Worm (Caenorhabditis elegans) whole organism, L2 larva: Measurements from ENCODE around the gene Y57G7A.2.

Experiments used
- C34F6.9 ChIP-seq: fragments of 150-350 bp; optimal IDR thresholded peaks from 2 replicates; lab custom pipeline; 2014; ENCODE audit warnings: missing biosample characterization, missing genetic modification characterization
- F13H6.1 ChIP-seq: sonication (generic microtip); optimal IDR thresholded peaks from 2 replicates; lab custom pipeline; 2016; ENCODE audit warnings: missing genetic modification characterization, missing compliant biosample characterization
- R02D3.7 ChIP-seq: fragments of 150-350 bp; optimal IDR thresholded peaks from 2 replicates; lab custom pipeline; 2014; ENCODE audit warnings: missing biosample characterization, missing genetic modification characterization
- Y55F3AM.14 ChIP-seq: fragments of 200-800 bp; sonication (Bioruptor generic); optimal IDR thresholded peaks from 2 replicates; lab custom pipeline; 2018; ENCODE audit warnings: mild to moderate bottlenecking, missing genetic modification characterization, missing compliant biosample characterization
- ZK546.5 ChIP-seq: sonication (generic microtip); optimal IDR thresholded peaks from 2 replicates; lab custom pipeline; 2017; ENCODE audit warnings: missing biosample characterization, missing genetic modification characterization
- alr-1 ChIP-seq: fragments of 150-350 bp; optimal IDR thresholded peaks from 2 replicates; lab custom pipeline; 2014; ENCODE audit warnings: missing biosample characterization, missing genetic modification characterization
- aly-2 ChIP-seq: fragments of 150-350 bp; optimal IDR thresholded peaks from 2 replicates; lab custom pipeline; 2014; ENCODE audit warnings: missing biosample characterization, missing genetic modification characterization
- ama-1 ChIP-seq: fragments of 150-350 bp; optimal IDR thresholded peaks from 2 replicates; lab custom pipeline; 2018; ENCODE audit warnings: inconsistent platforms
- blmp-1 ChIP-seq: sonication (generic microtip); optimal IDR thresholded peaks from 2 replicates; lab custom pipeline; 2017; ENCODE audit warnings: missing genetic modification characterization, mild to moderate bottlenecking, missing compliant biosample characterization, antibody characterized with exemption, moderate library complexity; ENCODE audit not compliant: insufficient read depth
- ceh-16 ChIP-seq: fragments of 150-350 bp; optimal IDR thresholded peaks from 2 replicates; lab custom pipeline; 2014; ENCODE audit warnings: missing biosample characterization, missing genetic modification characterization
- ceh-82 ChIP-seq: fragments of 150-350 bp; optimal IDR thresholded peaks from 2 replicates; lab custom pipeline; 2014; ENCODE audit warnings: missing biosample characterization, missing genetic modification characterization
- crh-2 ChIP-seq: sonication (generic microtip); optimal IDR thresholded peaks from 2 replicates; lab custom pipeline; 2017; ENCODE audit warnings: missing biosample characterization, missing genetic modification characterization
- dmd-4 ChIP-seq: sonication (generic microtip); optimal IDR thresholded peaks from 2 replicates; lab custom pipeline; 2017; ENCODE audit warnings: missing biosample characterization, missing genetic modification characterization
- egl-27 ChIP-seq: sonication (generic microtip); optimal IDR thresholded peaks from 3 replicates; lab custom pipeline; 2017; ENCODE audit warnings: missing biosample characterization, missing genetic modification reagents, missing genetic modification characterization
- elt-1 ChIP-seq: fragments of 150-350 bp; optimal IDR thresholded peaks from 2 replicates; lab custom pipeline; 2014; ENCODE audit warnings: missing biosample characterization, missing genetic modification characterization
- elt-3 ChIP-seq: sonication (generic microtip); optimal IDR thresholded peaks from 2 replicates; lab custom pipeline; 2017; ENCODE audit warnings: missing biosample characterization, missing genetic modification characterization
- fos-1 ChIP-seq: fragments of 150-350 bp; optimal IDR thresholded peaks from 2 replicates; lab custom pipeline; 2014; ENCODE audit warnings: missing biosample characterization, missing genetic modification characterization
- gmeb-1 ChIP-seq: fragments of 150-350 bp; optimal IDR thresholded peaks from 2 replicates; lab custom pipeline; 2014; ENCODE audit warnings: missing biosample characterization, missing genetic modification characterization
- lin-11 ChIP-seq: fragments of 150-350 bp; sonication (generic microtip); optimal IDR thresholded peaks from 2 replicates; lab custom pipeline; 2014; ENCODE audit warnings: missing biosample characterization, missing genetic modification characterization, inconsistent platforms, mixed read lengths
- lin-13 ChIP-seq: fragments of 150-350 bp; optimal IDR thresholded peaks from 2 replicates; lab custom pipeline; 2014; ENCODE audit warnings: missing biosample characterization, missing genetic modification reagents, missing genetic modification characterization
- lin-39 ChIP-seq: fragments of 150-350 bp; optimal IDR thresholded peaks from 2 replicates; lab custom pipeline; 2014; ENCODE audit warnings: missing biosample characterization, missing genetic modification reagents, missing genetic modification characterization
- lsy-2 ChIP-seq, 2 experiments: fragments of 150-350 bp in 1 of 2; sonication (generic microtip) in 1 of 2; optimal IDR thresholded peaks; 2 replicates each; lab custom pipeline; 2014 to 2017; ENCODE audit warnings: missing biosample characterization in 2 of 2, missing genetic modification characterization in 2 of 2
- mab-5 ChIP-seq: fragments of 150-350 bp; optimal IDR thresholded peaks from 2 replicates; lab custom pipeline; 2014; ENCODE audit warnings: missing biosample characterization, missing genetic modification characterization
- mbf-1 ChIP-seq: sonication (generic microtip); optimal IDR thresholded peaks from 2 replicates; lab custom pipeline; 2017; ENCODE audit warnings: missing biosample characterization, missing genetic modification characterization
- mdl-1 ChIP-seq, 2 experiments: fragments of 150-350 bp in 1 of 2; sonication (generic microtip) in 1 of 2; optimal IDR thresholded peaks; 2 replicates each; lab custom pipeline; 2017; ENCODE audit warnings: missing biosample characterization in 2 of 2, missing genetic modification characterization in 2 of 2
- nhr-10 ChIP-seq: sonication (generic microtip); optimal IDR thresholded peaks from 2 replicates; lab custom pipeline; 2017; ENCODE audit warnings: missing biosample characterization, missing genetic modification characterization
- nhr-11 ChIP-seq: fragments of 150-350 bp; optimal IDR thresholded peaks from 2 replicates; lab custom pipeline; 2014; ENCODE audit warnings: missing biosample characterization, missing genetic modification characterization
- nhr-12 ChIP-seq: fragments of 150-350 bp; optimal IDR thresholded peaks from 2 replicates; lab custom pipeline; 2014; ENCODE audit warnings: missing biosample characterization, missing genetic modification characterization
- nhr-129 ChIP-seq: fragments of 150-350 bp; optimal IDR thresholded peaks from 2 replicates; lab custom pipeline; 2014; ENCODE audit warnings: missing biosample characterization, missing genetic modification characterization
- nhr-21 ChIP-seq: fragments of 150-350 bp; optimal IDR thresholded peaks from 2 replicates; lab custom pipeline; 2014; ENCODE audit warnings: missing biosample characterization, missing genetic modification characterization
- nhr-23 ChIP-seq: fragments of 150-350 bp; optimal IDR thresholded peaks from 2 replicates; lab custom pipeline; 2014; ENCODE audit warnings: missing biosample characterization, missing genetic modification reagents, missing genetic modification characterization
- nhr-237 ChIP-seq: fragments of 150-350 bp; optimal IDR thresholded peaks from 2 replicates; lab custom pipeline; 2014; ENCODE audit warnings: missing biosample characterization, missing genetic modification characterization
- nhr-25 ChIP-seq: fragments of 150-350 bp; sonication (generic microtip); optimal IDR thresholded peaks from 3 replicates; lab custom pipeline; 2014; ENCODE audit warnings: missing biosample characterization, missing genetic modification characterization
- nhr-6 ChIP-seq: fragments of 150-350 bp; optimal IDR thresholded peaks from 2 replicates; lab custom pipeline; 2014; ENCODE audit warnings: missing biosample characterization, missing genetic modification characterization
- nhr-77 ChIP-seq: fragments of 150-350 bp; optimal IDR thresholded peaks from 2 replicates; lab custom pipeline; 2014; ENCODE audit warnings: missing biosample characterization, missing genetic modification characterization
- peb-1 ChIP-seq: fragments of 150-350 bp; optimal IDR thresholded peaks from 2 replicates; lab custom pipeline; 2014; ENCODE audit warnings: missing biosample characterization, missing genetic modification characterization
- sem-4 ChIP-seq: fragments of 150-350 bp; optimal IDR thresholded peaks from 2 replicates; lab custom pipeline; 2014; ENCODE audit warnings: missing biosample characterization, missing genetic modification reagents, missing genetic modification characterization
- skn-1 ChIP-seq: sonication (generic microtip); optimal IDR thresholded peaks from 2 replicates; lab custom pipeline; 2017; ENCODE audit warnings: missing biosample characterization, missing genetic modification characterization
- sma-3 ChIP-seq: sonication (generic microtip); optimal IDR thresholded peaks from 2 replicates; lab custom pipeline; 2016; ENCODE audit warnings: missing genetic modification reagents, missing genetic modification characterization, missing compliant biosample characterization
- sma-9 ChIP-seq, 2 experiments: fragments of 150-350 bp in 1 of 2; sonication (generic microtip) in 1 of 2; optimal IDR thresholded peaks; 2 replicates each; lab custom pipeline; 2014 to 2016; ENCODE audit warnings: missing genetic modification characterization in 2 of 2, mild to moderate bottlenecking in 1 of 2, missing biosample characterization in 1 of 2, missing compliant biosample characterization in 1 of 2, missing genetic modification reagents in 1 of 2, moderate library complexity in 1 of 2
- snpc-4 ChIP-seq: fragments of 150-350 bp; optimal IDR thresholded peaks from 2 replicates; lab custom pipeline; 2014; ENCODE audit warnings: missing biosample characterization, missing genetic modification characterization
- unc-39 ChIP-seq: fragments of 150-350 bp; optimal IDR thresholded peaks from 2 replicates; lab custom pipeline; 2014; ENCODE audit warnings: missing biosample characterization, missing genetic modification characterization
- unc-55 ChIP-seq: fragments of 150-350 bp; sonication (generic microtip); optimal IDR thresholded peaks from 3 replicates; lab custom pipeline; 2014; ENCODE audit warnings: missing biosample characterization, missing genetic modification reagents, missing genetic modification characterization
- unc-62 ChIP-seq: fragments of 150-350 bp; optimal IDR thresholded peaks from 2 replicates; lab custom pipeline; 2014; ENCODE audit warnings: missing biosample characterization, missing genetic modification reagents, missing genetic modification characterization
- zag-1 ChIP-seq: fragments of 150-350 bp; optimal IDR thresholded peaks from 2 replicates; lab custom pipeline; 2014; ENCODE audit warnings: missing biosample characterization, missing genetic modification characterization
- ztf-1 ChIP-seq: fragments of 200-800 bp; sonication (Bioruptor generic); conservative IDR thresholded peaks from 2 replicates; pipeline ENCODE4 v1.3.6; 2022; ENCODE audit warnings: missing genetic modification characterization, missing compliant biosample characterization
- ztf-11 ChIP-seq: sonication (generic microtip); optimal IDR thresholded peaks from 2 replicates; lab custom pipeline; 2017; ENCODE audit warnings: missing biosample characterization, missing genetic modification characterization
- ztf-4 ChIP-seq: fragments of 150-350 bp; optimal IDR thresholded peaks from 2 replicates; lab custom pipeline; 2014; ENCODE audit warnings: missing biosample characterization, missing genetic modification characterization

Gene Y57G7A.2

DNA sequence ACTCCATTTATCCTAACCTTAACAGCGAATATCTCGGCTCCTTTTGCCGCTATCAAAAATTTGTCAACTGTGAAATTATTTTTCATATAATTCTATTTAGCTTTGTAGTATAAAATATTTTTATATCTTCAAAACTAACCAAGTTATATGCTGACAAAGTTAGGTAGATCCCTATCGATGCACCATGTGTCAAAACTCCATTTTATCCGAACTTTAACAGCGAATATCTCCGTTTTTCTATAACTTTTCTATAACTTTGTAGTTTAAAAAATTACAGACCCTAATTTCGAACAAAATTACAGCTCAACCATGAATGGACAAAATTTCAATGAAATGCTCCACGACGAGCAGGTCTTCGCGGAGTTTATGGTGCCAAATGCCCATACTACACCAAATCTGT is at the start of gene Y57G7A.2:
Y57G7A.2 (plus strand) TSS at position 301 of the 400 bp plus-strand sequence.
- TF ChIP-seq nhr-12 (tag; lab: Kevin White, UChicago) (no peak), blmp-1 (tag; lab: Kevin White, UChicago) (no peak), mab-5 (no peak), egl-27 (no peak), nhr-23 (tag; lab: Kevin White, UChicago) (no peak), zag-1 (tag; lab: Kevin White, UChicago) (no peak), nhr-11 (tag; lab: Kevin White, UChicago) (no peak), R02D3.7 (no peak), dmd-4 (tag; lab: Kevin White, UChicago) (no peak), ZK546.5 (tag; lab: Kevin White, UChicago) (no peak), ama-1 (lab: Kevin White, UChicago) (no peak), unc-39 (tag; lab: Kevin White, UChicago) (no peak), nhr-21 (tag; lab: Kevin White, UChicago) (no peak), ceh-16 (tag; lab: Kevin White, UChicago) (no peak), nhr-129 (tag; lab: Kevin White, UChicago) (no peak), nhr-10 (no peak), F13H6.1 (tag; lab: Kevin White, UChicago) (no peak)
- TF ChIP-seq, all 48 proteins: peak for 0

- no peak for TF ChIP-seq ama-1 (lab: Kevin White, UChicago)
- no peak for TF ChIP-seq dmd-4 (tag; lab: Kevin White, UChicago)
- no peak for TF ChIP-seq nhr-23 (tag; lab: Kevin White, UChicago)
- TF ChIP-seq skn-1, result no peak
- TF ChIP-seq egl-27, result peak; percentile 86
- TF ChIP-seq aly-2 (tag; lab: Kevin White, UChicago), result no peak
- peak; percentile 87 to 90 for TF ChIP-seq mdl-1 (tag; optimal IDR thresholded peaks at IDR 0.05; lab: Kevin White, UChicago)
- TF ChIP-seq alr-1 (tag; lab: Kevin White, UChicago), result no peak
- no peak for TF ChIP-seq ztf-1 (GFP tag; lab: Robert Waterston, UW)
- TF ChIP-seq sem-4, result peak; percentile 72
- TF ChIP-seq lin-39 (tag; lab: Kevin White, UChicago), result no peak
- no peak for TF ChIP-seq nhr-11 (tag; lab: Kevin White, UChicago)
- peak; percentile 82 for TF ChIP-seq blmp-1 (tag; lab: Kevin White, UChicago)
- no peak for TF ChIP-seq R02D3.7
- peak; percentile 43 for TF ChIP-seq elt-1 (tag; lab: Kevin White, UChicago)
- no peak for TF ChIP-seq ztf-11 (tag; lab: Kevin White, UChicago)
- TF ChIP-seq nhr-129 (tag; lab: Kevin White, UChicago), result peak; percentile 53
- peak; percentile 46 for TF ChIP-seq gmeb-1
- TF ChIP-seq F13H6.1 (tag; lab: Kevin White, UChicago), result peak; percentile 100
- TF ChIP-seq nhr-25 (tag; lab: Kevin White, UChicago), result peak; percentile 94
- TF ChIP-seq nhr-10, result no peak
- TF ChIP-seq ceh-82 (tag; lab: Kevin White, UChicago), result peak; percentile 76
- TF ChIP-seq ZK546.5 (tag; lab: Kevin White, UChicago), result no peak
- TF ChIP-seq unc-55 (GFP tag; lab: Kevin White, UChicago), result peak; percentile 83
- TF ChIP-seq Y55F3AM.14 (GFP tag; lab: Kevin White, UChicago), result peak; percentile 87
- no peak for TF ChIP-seq ztf-4
- no peak for TF ChIP-seq peb-1 (tag; lab: Kevin White, UChicago)
- no peak for TF ChIP-seq elt-3 (tag; lab: Kevin White, UChicago)
- peak; percentile 95 for TF ChIP-seq nhr-21 (tag; lab: Kevin White, UChicago)
- TF ChIP-seq zag-1 (tag; lab: Kevin White, UChicago), result peak; percentile 91
- TF ChIP-seq nhr-77 (tag; lab: Kevin White, UChicago), result no peak
- TF ChIP-seq sma-9 (GFP tag; optimal IDR thresholded peaks at IDR 0.05; lab: Kevin White, UChicago), result peak; percentile 91
- TF ChIP-seq sma-9 (tag; optimal IDR thresholded peaks at IDR 0.05; lab: Kevin White, UChicago), result no peak
- TF ChIP-seq lin-13 (GFP tag; lab: Kevin White, UChicago), result peak; percentile 61
- TF ChIP-seq fos-1 (tag; lab: Kevin White, UChicago), result peak; percentile 84
- TF ChIP-seq lin-11 (tag; lab: Kevin White, UChicago), result peak; percentile 39
- TF ChIP-seq sma-3 (GFP tag; lab: Kevin White, UChicago), result peak; percentile 89
- no peak for TF ChIP-seq mbf-1
- no peak for TF ChIP-seq nhr-6 (tag; lab: Kevin White, UChicago)
- TF ChIP-seq unc-39 (tag; lab: Kevin White, UChicago), result no peak
- TF ChIP-seq crh-2 (tag; lab: Kevin White, UChicago), result peak; percentile 46
- peak; percentile 43 for TF ChIP-seq C34F6.9 (tag; lab: Kevin White, UChicago)
- peak; percentile 9 for TF ChIP-seq mab-5
- no peak for TF ChIP-seq snpc-4
- TF ChIP-seq unc-62 (GFP tag; lab: Kevin White, UChicago), result peak; percentile 65
- peak; percentile 69 for TF ChIP-seq ceh-16 (tag; lab: Kevin White, UChicago)
- TF ChIP-seq lsy-2 (tag; optimal IDR thresholded peaks at IDR 0.05; lab: Kevin White, UChicago), result peak; percentile 32 to 85
- TF ChIP-seq nhr-12 (tag; lab: Kevin White, UChicago), result no peak
- peak; percentile 52 for TF ChIP-seq nhr-237 (tag; lab: Kevin White, UChicago)
Measured at ce11 chrII:1246855-1247259, 49.0 kb upstream of the Y57G7A.2 start.
